Fruit fly (Drosophila melanogaster): Measurements from ENCODE around the gene Galt.
A peak's percentile ranks its signal among the peaks of the same experiment; 100 is the strongest.

The Galt gene

DNA sequence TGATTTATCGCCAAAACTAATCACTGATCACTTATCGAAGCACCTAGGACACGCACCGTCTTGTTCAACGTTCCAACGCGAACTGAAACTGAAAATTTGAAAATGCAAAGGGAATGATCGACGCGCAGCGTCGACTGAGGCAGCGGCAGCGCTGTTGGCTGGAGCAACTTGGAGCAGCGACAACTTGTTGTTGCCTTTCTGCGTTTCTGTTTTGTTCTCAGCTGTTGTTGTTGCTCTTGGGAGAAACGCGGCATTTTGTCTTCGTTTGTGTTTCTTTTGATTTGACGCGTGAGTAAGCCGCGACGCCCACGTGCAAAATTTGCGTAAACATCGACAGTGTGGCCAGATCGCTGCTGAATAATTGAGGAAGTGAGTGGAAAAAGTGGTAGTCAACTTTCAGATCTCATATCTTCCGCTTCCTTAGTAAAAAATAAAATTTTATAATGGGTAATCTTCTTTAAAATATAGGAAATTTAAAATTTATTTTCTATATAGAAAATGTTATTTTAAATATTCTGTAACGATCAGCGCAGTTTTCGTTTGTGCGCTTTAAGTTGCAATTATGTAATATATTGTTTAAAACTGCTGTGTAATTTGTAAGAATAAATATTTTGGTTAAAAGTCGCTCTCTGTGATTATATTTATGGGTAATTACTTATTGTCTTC, 41.3 kb upstream of the Galt start, which contains the start of gene Tsp (continued):
- TF ChIP-seq CG17829 (tag; optimal IDR thresholded peaks at IDR 0.05) (no peak), CG10321 (GFP tag; IDR thresholded peaks at IDR 0.05) (no peak), CG17568 (GFP tag; optimal IDR thresholded peaks at IDR 0.05) (no peak), CG30431 (GFP tag; optimal IDR thresholded peaks at IDR 0.05) (no peak), al (GFP tag; IDR thresholded peaks at IDR 0.05) (no peak), CG14441 (GFP tag; IDR thresholded peaks at IDR 0.05) (no peak), Hmr (GFP tag; optimal IDR thresholded peaks at IDR 0.05) (no peak), CG2678 (tag; optimal IDR thresholded peaks at IDR 0.05) (peak; percentile 8), Mad (GFP tag; optimal IDR thresholded peaks at IDR 0.05) (no peak), CG7271 (tag; optimal IDR thresholded peaks at IDR 0.05) (peak; percentile 25), Optix (GFP tag; IDR thresholded peaks at IDR 0.05) (no peak), hth (optimal IDR thresholded peaks at IDR 0.05) (no peak), Meics (GFP tag; optimal IDR thresholded peaks at IDR 0.05) (peak; percentile 17), CG16813 (GFP tag; IDR thresholded peaks at IDR 0.05; ENCODE audit: partially characterized antibody) (no peak), oc (tag; optimal IDR thresholded peaks at IDR 0.05) (peak; percentile 16), Kr (GFP tag; optimal IDR thresholded peaks at IDR 0.05) (no peak), CG10267 (tag; optimal IDR thresholded peaks at IDR 0.05) (peak; percentile 1), sd (tag; optimal IDR thresholded peaks at IDR 0.05) (peak; percentile 58), unpg (GFP tag; optimal IDR thresholded peaks at IDR 0.05) (peak; percentile 0), tll (GFP tag; optimal IDR thresholded peaks at IDR 0.05) (no peak), sug (tag; optimal IDR thresholded peaks at IDR 0.05) (peak; percentile 9), yki (optimal IDR thresholded peaks at IDR 0.05) (no peak), CG12299 (tag; optimal IDR thresholded peaks at IDR 0.05) (no peak), CG31441 (GFP tag; IDR thresholded peaks at IDR 0.05) (0 out of 2 replicates have a peak, but pooled peaks have one; percentile 10), gro (GFP tag; optimal IDR thresholded peaks at IDR 0.05) (peak; percentile 10), kah (GFP tag; optimal IDR thresholded peaks at IDR 0.05) (peak; percentile 90), CG7556 (GFP tag; optimal IDR thresholded peaks at IDR 0.05) (no peak), tio (GFP tag; optimal IDR thresholded peaks at IDR 0.05) (no peak), Oli (tag; optimal IDR thresholded peaks at IDR 0.05) (no peak), CG14667 (GFP tag; IDR thresholded peaks at IDR 0.05) (no peak), Adf1 (GFP tag; IDR thresholded peaks at IDR 0.05) (peak; percentile 95), tna (GFP tag; IDR thresholded peaks at IDR 0.05; ENCODE audit: partially characterized antibody) (no peak; the same call in 1 of the 2 replicates), HLH54F (GFP tag; optimal IDR thresholded peaks at IDR 0.05) (no peak), Rfx (GFP tag; IDR thresholded peaks at IDR 0.05) (0 out of 2 replicates have a peak, but pooled peaks have one; percentile 23), hb (GFP tag; IDR thresholded peaks at IDR 0.05; ENCODE audit: partially characterized antibody) (no peak), fd3F (GFP tag; optimal IDR thresholded peaks at IDR 0.05) (no peak), CG3407 (GFP tag; optimal IDR thresholded peaks at IDR 0.05) (no peak), repo (GFP tag; optimal IDR thresholded peaks at IDR 0.05) (no peak), lmd (GFP tag; IDR thresholded peaks at IDR 0.05) (no peak), CG32772 (GFP tag; IDR thresholded peaks at IDR 0.05) (no peak), Dfd (GFP tag; optimal IDR thresholded peaks at IDR 0.05) (no peak), B-H1 (GFP tag; IDR thresholded peaks at IDR 0.05) (no peak), pb (GFP tag; optimal IDR thresholded peaks at IDR 0.05) (no peak), pfk (GFP tag; optimal IDR thresholded peaks at IDR 0.05) (no peak), ci (GFP tag; IDR thresholded peaks at IDR 0.05) (peak; percentile 17; the same call in 1 of the 3 replicates), otp (GFP tag; IDR thresholded peaks at IDR 0.05) (0 out of 3 replicates have a peak, but pooled peaks have one; percentile 4), CG1647 (GFP tag; optimal IDR thresholded peaks at IDR 0.05) (no peak), CG3163 (GFP tag; optimal IDR thresholded peaks at IDR 0.05) (no peak), ase (GFP tag; IDR thresholded peaks at IDR 0.05) (no peak), odd (GFP tag; optimal IDR thresholded peaks at IDR 0.05) (no peak), CG9797 (GFP tag; optimal IDR thresholded peaks at IDR 0.05) (no peak)

All from whole organism, embryonic.